Worm (Caenorhabditis elegans): ENCODE data around the gene pitr-6.
A peak's percentile ranks its signal among the peaks of the same experiment; 100 is the strongest.

Gene pitr-6

ce11 chrII:12494556-12495131 is 49.5 kb downstream of the pitr-6 start, which contains the start of gene col-85 (continued):
- TF ChIP-seq D1046.2 (GFP tag; IDR thresholded peaks at IDR 0.05) (peak; percentile 91), Y105C5A.15 (GFP tag; IDR thresholded peaks at IDR 0.05) (peak; percentile 90; the same call in 1 of the 2 replicates), snpc-4 (tag; optimal IDR thresholded peaks at IDR 0.05) (peak; percentile 71), ztf-7 (tag; optimal IDR thresholded peaks at IDR 0.05) (peak; percentile 71), nhr-111 (GFP tag; optimal IDR thresholded peaks at IDR 0.05) (peak; percentile 73)

- TF ChIP-seq nhr-10 (tag; optimal IDR thresholded peaks at IDR 0.05) (no peak), madf-9 (GFP tag; conservative IDR thresholded peaks at IDR 0.05) (no peak), Y5F2A.4 (GFP tag; optimal IDR thresholded peaks at IDR 0.05) (no peak), attf-4 (tag; optimal IDR thresholded peaks at IDR 0.05) (no peak), nhr-102 (tag; optimal IDR thresholded peaks at IDR 0.05) (no peak), ZK337.2 (GFP tag; IDR thresholded peaks at IDR 0.05) (no peak), pqm-1 (tag; optimal IDR thresholded peaks at IDR 0.05) (no peak), ces-1 (GFP tag; optimal IDR thresholded peaks at IDR 0.05) (no peak), Y105C5A.15 (GFP tag; IDR thresholded peaks at IDR 0.05) (no peak), tag-97 (GFP tag; IDR thresholded peaks at IDR 0.05) (no peak), nhr-6 (tag; optimal IDR thresholded peaks at IDR 0.05) (no peak)
These were observed 51.9 kb downstream of the pitr-6 start, which contains the start of gene T21B4.3 for ce11 chrII:12496981-12497380. Gene T21B4.3 (minus strand): TSS chrII:12497081.

Measured in whole organism, L4 larva.